Worm (Caenorhabditis elegans) whole organism, L4/young adult: ENCODE data around the gene cox-6B.

Experiments used
- W03F9.2 ChIP-seq: fragments of 150-350 bp; optimal IDR thresholded peaks from 2 replicates; lab custom pipeline; 2014; ENCODE audit warnings: missing biosample characterization, missing genetic modification characterization
- dao-5 ChIP-seq: sonication (generic microtip); optimal IDR thresholded peaks from 2 replicates; lab custom pipeline; 2016; ENCODE audit warnings: missing genotype, missing genetic modification characterization, moderate library complexity, missing compliant biosample characterization
- him-1 ChIP-seq: sonication (generic microtip); optimal IDR thresholded peaks from 2 replicates; lab custom pipeline; 2016; ENCODE audit warnings: missing genotype, missing genetic modification reagents, missing genetic modification characterization, missing compliant biosample characterization

DNA sequence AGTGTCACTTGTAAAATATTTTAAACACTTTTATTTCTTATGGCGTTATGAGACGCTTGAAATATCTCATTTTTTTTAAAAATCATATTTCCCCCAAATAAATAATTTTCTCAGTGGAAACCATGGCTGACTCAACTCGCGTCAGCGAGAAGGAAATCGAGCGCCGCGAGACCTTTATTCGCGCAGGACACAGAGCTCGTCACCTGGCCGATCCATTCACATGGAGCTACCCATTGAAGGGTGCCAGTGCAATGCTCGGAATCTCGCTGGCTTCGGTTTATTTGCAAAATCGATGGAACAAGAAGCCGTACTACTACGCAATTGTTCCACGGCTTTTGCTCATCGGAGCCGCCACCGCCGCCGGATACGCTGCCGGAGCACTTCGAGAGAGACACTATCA is 87.3 kb downstream of the cox-6B start, which contains the start of gene nduc-2:
- no peak for TF ChIP-seq dao-5 (tag; lab: Kevin White, UChicago)
- no peak for TF ChIP-seq W03F9.2
- TF ChIP-seq him-1 (tag; lab: Kevin White, UChicago): no peak
